Fruit fly (Drosophila melanogaster): ENCODE data around the gene spi.

Gene spi

DNA sequence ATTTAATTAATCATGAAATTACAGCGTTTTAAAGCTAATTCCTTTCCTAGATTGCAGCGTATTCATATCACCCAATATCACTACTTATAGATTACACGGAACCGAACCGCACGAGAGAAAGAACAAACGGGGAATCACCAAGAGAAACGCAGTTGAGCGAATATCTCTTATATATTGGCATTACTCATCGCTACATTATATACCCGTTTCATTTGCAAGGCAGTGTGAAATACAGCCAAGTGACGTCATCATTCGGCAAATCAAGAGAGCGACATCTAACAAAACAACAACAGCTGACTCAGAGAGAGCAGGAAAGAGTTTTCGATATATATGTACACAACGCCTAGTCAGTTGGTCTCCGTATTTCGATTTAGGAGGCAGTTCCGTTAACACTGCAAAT is 29.0 kb downstream of the spi start, which contains the start of gene Tep4 (continued):
- TF ChIP-seq Hey (tag; optimal IDR thresholded peaks at IDR 0.05) (no peak), CG1024 (GFP tag; IDR thresholded peaks at IDR 0.05) (no peak), CG17385 (GFP tag; optimal IDR thresholded peaks at IDR 0.05) (peak; percentile 4), kni (GFP tag; optimal IDR thresholded peaks at IDR 0.05) (no peak), CG6791 (GFP tag; IDR thresholded peaks at IDR 0.05; ENCODE audit: partially characterized antibody) (no peak), nom (GFP tag; optimal IDR thresholded peaks at IDR 0.05) (peak; percentile 2), CG7271 (tag; optimal IDR thresholded peaks at IDR 0.05) (no peak), CG9215 (GFP tag; IDR thresholded peaks at IDR 0.05) (no peak), CG14667 (GFP tag; IDR thresholded peaks at IDR 0.05) (no peak), dysf (GFP tag; IDR thresholded peaks at IDR 0.05) (no peak), Sry-β (GFP tag; optimal IDR thresholded peaks at IDR 0.05) (no peak), Adf1 (GFP tag; IDR thresholded peaks at IDR 0.05) (no peak), Doc2 (GFP tag; IDR thresholded peaks at IDR 0.05) (no peak), CG9727 (GFP tag; optimal IDR thresholded peaks at IDR 0.05) (no peak), CG14860 (GFP tag; IDR thresholded peaks at IDR 0.05; ENCODE audit: partially characterized antibody) (no peak), CG8944 (GFP tag; optimal IDR thresholded peaks at IDR 0.05) (no peak), Meics (GFP tag; optimal IDR thresholded peaks at IDR 0.05) (no peak), CG12299 (tag; optimal IDR thresholded peaks at IDR 0.05) (no peak), Trl (optimal IDR thresholded peaks at IDR 0.05) (peak; percentile 59 to 87), Trl (GFP tag; optimal IDR thresholded peaks at IDR 0.05) (no peak), NK7.1 (GFP tag; optimal IDR thresholded peaks at IDR 0.05) (no peak), Dip3 (GFP tag; optimal IDR thresholded peaks at IDR 0.05) (no peak), Blimp-1 (GFP tag; optimal IDR thresholded peaks at IDR 0.05) (no peak), CG2889 (GFP tag; IDR thresholded peaks at IDR 0.05) (no peak), CG8290 (GFP tag; optimal IDR thresholded peaks at IDR 0.05) (no peak), CG8290 (tag; optimal IDR thresholded peaks at IDR 0.05) (no peak), CG10565 (GFP tag; optimal IDR thresholded peaks at IDR 0.05) (no peak), Hr3 (GFP tag; optimal IDR thresholded peaks at IDR 0.05) (no peak), CG11093 (GFP tag; IDR thresholded peaks at IDR 0.05) (no peak), CG18764 (GFP tag; optimal IDR thresholded peaks at IDR 0.05) (no peak), NC2β (GFP tag; optimal IDR thresholded peaks at IDR 0.05) (no peak), CG34376 (GFP tag; optimal IDR thresholded peaks at IDR 0.05) (peak; percentile 42), CG6175 (GFP tag; IDR thresholded peaks at IDR 0.05) (no peak), hth (optimal IDR thresholded peaks at IDR 0.05) (no peak), CG16815 (GFP tag; optimal IDR thresholded peaks at IDR 0.05) (no peak), Drgx (GFP tag; IDR thresholded peaks at IDR 0.05) (no peak), trem (tag; optimal IDR thresholded peaks at IDR 0.05) (no peak), CG10959 (GFP tag; IDR thresholded peaks at IDR 0.05) (no peak), CG2678 (tag; optimal IDR thresholded peaks at IDR 0.05) (no peak), fd96Cb (tag; optimal IDR thresholded peaks at IDR 0.05) (no peak), sens (GFP tag) (peak; percentile 78), CG6689 (GFP tag; IDR thresholded peaks at IDR 0.05) (no peak), cwo (GFP tag; optimal IDR thresholded peaks at IDR 0.05) (no peak), unpg (GFP tag; optimal IDR thresholded peaks at IDR 0.05) (no peak), jigr1 (GFP tag; IDR thresholded peaks at IDR 0.05) (no peak), C15 (GFP tag; IDR thresholded peaks at IDR 0.05) (no peak), Mrtf (GFP tag; IDR thresholded peaks at IDR 0.05) (no peak), dati (GFP tag; IDR thresholded peaks at IDR 0.05) (no peak), CG17568 (GFP tag; optimal IDR thresholded peaks at IDR 0.05) (no peak), CG10274 (GFP tag; optimal IDR thresholded peaks at IDR 0.05) (no peak), mld (GFP tag; IDR thresholded peaks at IDR 0.05; ENCODE audit: partially characterized antibody) (no peak), CG13123 (GFP tag; optimal IDR thresholded peaks at IDR 0.05) (no peak), CG11504 (tag; optimal IDR thresholded peaks at IDR 0.05) (no peak)
